Fruit fly (Drosophila melanogaster) whole organism, embryonic: Measurements from ENCODE around the gene Argk1.
A peak's percentile ranks its signal among the peaks of the same experiment; 100 is the strongest.

Experiments
- Awh ChIP-seq: fragments of 200-800 bp; sonication (Bioruptor generic); IDR thresholded peaks from 2 replicates; pipeline ENCODE4, ENCODE4 v1.3.6; 2022; ENCODE audit warnings: missing biosample characterization, missing genetic modification characterization
- Bdp1 ChIP-seq: fragments of 200-800 bp; sonication (Bioruptor generic); optimal IDR thresholded peaks from 3 replicates; lab custom pipeline; 2016; ENCODE audit warnings: missing biosample characterization, missing genetic modification characterization
- C15 ChIP-seq: fragments of 200-800 bp; sonication (Bioruptor generic); IDR thresholded peaks from 3 replicates; pipeline ENCODE4 v1.3.6; 2022; ENCODE audit warnings: missing biosample characterization, missing genetic modification characterization
- CG10366 ChIP-seq: fragments of 200-800 bp; sonication (Bioruptor generic); IDR thresholded peaks from 2 replicates; pipeline ENCODE4 v1.3.6; 2022; ENCODE audit warnings: missing biosample characterization, missing genetic modification characterization
- CG12219 ChIP-seq: fragments of 200-800 bp; sonication (Bioruptor generic); optimal IDR thresholded peaks from 3 replicates; lab custom pipeline; 2018; ENCODE audit warnings: missing biosample characterization, mild to moderate bottlenecking, missing genetic modification characterization
- CG12391 ChIP-seq: fragments of 200-800 bp; sonication (Bioruptor generic); optimal IDR thresholded peaks from 3 replicates; lab custom pipeline; 2018; ENCODE audit warnings: missing biosample characterization, mild to moderate bottlenecking, missing genetic modification characterization, moderate library complexity
- CG13424 ChIP-seq: fragments of 200-800 bp; sonication (Bioruptor generic); optimal IDR thresholded peaks from 2 replicates; lab custom pipeline; 2019; ENCODE audit warnings: missing biosample characterization, mild to moderate bottlenecking, missing genetic modification characterization, moderate library complexity
- CG17829 ChIP-seq: fragments of 200-800 bp; optimal IDR thresholded peaks from 2 replicates; lab custom pipeline; 2019; ENCODE audit warnings: missing biosample characterization, mild to moderate bottlenecking, missing genetic modification characterization, moderate library complexity
- CG2116 ChIP-seq: fragments of 200-800 bp; sonication (Bioruptor generic); optimal IDR thresholded peaks from 3 replicates; lab custom pipeline; 2018; ENCODE audit warnings: missing biosample characterization, mild to moderate bottlenecking, missing genetic modification characterization
- CG31388 ChIP-seq: fragments of 200-800 bp; sonication (Bioruptor generic); optimal IDR thresholded peaks from 2 replicates; lab custom pipeline; 2016; ENCODE audit warnings: missing biosample characterization, missing genetic modification characterization
- CG3407 ChIP-seq: fragments of 200-800 bp; sonication (Bioruptor generic); optimal IDR thresholded peaks from 2 replicates; lab custom pipeline; 2018; ENCODE audit warnings: missing biosample characterization, mild to moderate bottlenecking, missing genetic modification characterization
- CG3726 ChIP-seq: fragments of 200-800 bp; sonication (Bioruptor generic); IDR thresholded peaks from 3 replicates; pipeline ENCODE4, ENCODE4 v1.3.6; 2022; ENCODE audit warnings: missing biosample characterization, missing genetic modification characterization
- CG4617 ChIP-seq: fragments of 200-800 bp; sonication (Bioruptor generic); optimal IDR thresholded peaks from 3 replicates; lab custom pipeline; 2016; ENCODE audit warnings: missing biosample characterization, missing genetic modification characterization, borderline replicate concordance
- CG7271 ChIP-seq: fragments of 200-800 bp; sonication (Bioruptor generic); optimal IDR thresholded peaks from 2 replicates; lab custom pipeline; 2018; ENCODE audit warnings: missing biosample characterization, mild to moderate bottlenecking, missing genetic modification characterization, moderate library complexity
- CG7839 ChIP-seq: fragments of 200-800 bp; sonication (Bioruptor generic); optimal IDR thresholded peaks from 3 replicates; lab custom pipeline; 2018; ENCODE audit warnings: missing biosample characterization, mild to moderate bottlenecking, missing genetic modification characterization, moderate library complexity
- CG7963 ChIP-seq: fragments of 200-800 bp; sonication (Bioruptor generic); IDR thresholded peaks from 3 replicates; pipeline ENCODE4 v1.3.6; 2022; ENCODE audit warnings: missing biosample characterization, missing genetic modification characterization; ENCODE audit not compliant: partially characterized antibody
- CG8924 ChIP-seq: fragments of 200-800 bp; optimal IDR thresholded peaks from 3 replicates; lab custom pipeline; 2019; ENCODE audit warnings: missing biosample characterization, mild to moderate bottlenecking, missing genetic modification characterization, moderate library complexity
- Dref ChIP-seq: fragments of 200-800 bp; sonication (Bioruptor generic); IDR thresholded peaks from 2 replicates; pipeline ENCODE4 v1.3.6; 2022; ENCODE audit warnings: missing biosample characterization, missing genetic modification characterization
- Kr ChIP-seq: fragments of 200-800 bp; sonication (Bioruptor generic); optimal IDR thresholded peaks from 2 replicates; lab custom pipeline; 2017; ENCODE audit warnings: missing biosample characterization, mild to moderate bottlenecking, missing genetic modification characterization
- MTF-1 ChIP-seq: fragments of 200-800 bp; sonication (Bioruptor generic); optimal IDR thresholded peaks from 2 replicates; lab custom pipeline; 2018; ENCODE audit warnings: missing biosample characterization, mild to moderate bottlenecking, missing genetic modification characterization, borderline replicate concordance
- Med ChIP-seq: fragments of 200-800 bp; sonication (Bioruptor generic); peaks from one replicate; lab custom pipeline; 2016; ENCODE audit warnings: missing biosample characterization, missing genetic modification characterization, mild to moderate bottlenecking, inconsistent platforms, moderate library complexity
- Meics ChIP-seq: fragments of 200-800 bp; sonication (Bioruptor generic); optimal IDR thresholded peaks from 2 replicates; lab custom pipeline; 2017; ENCODE audit warnings: missing biosample characterization, mild to moderate bottlenecking, missing genetic modification characterization
- Pdp1 ChIP-seq, 2 experiments: fragments of 200-800 bp; sonication (Bioruptor generic); optimal IDR thresholded peaks; 3 replicates each; lab custom pipeline; 2016; ENCODE audit warnings: missing biosample characterization in 2 of 2, missing genetic modification characterization in 2 of 2, mild to moderate bottlenecking in 1 of 2, moderate library complexity in 1 of 2
- Scr ChIP-seq: fragments of 200-800 bp; sonication (Bioruptor generic); IDR thresholded peaks from 2 replicates; pipeline ENCODE4 v1.3.6; 2022; ENCODE audit warnings: missing biosample characterization, missing genetic modification characterization; ENCODE audit not compliant: partially characterized antibody
- Sox102F ChIP-seq: fragments of 200-800 bp; sonication (Bioruptor generic); optimal IDR thresholded peaks from 2 replicates; lab custom pipeline; 2018; ENCODE audit warnings: missing biosample characterization, mild to moderate bottlenecking, missing genetic modification characterization, moderate library complexity
- Taf1 ChIP-seq: fragments of 200-800 bp; sonication (Bioruptor generic); IDR thresholded peaks from 2 replicates; pipeline ENCODE4 v1.3.6; 2022; ENCODE audit warnings: missing biosample characterization, missing genetic modification characterization
- Vsx1 ChIP-seq: fragments of 200-800 bp; sonication (Bioruptor generic); optimal IDR thresholded peaks from 2 replicates; lab custom pipeline; 2017; ENCODE audit warnings: missing biosample characterization, mild to moderate bottlenecking, missing genetic modification characterization, missing genetic modification reagents
- bsh ChIP-seq, 2 experiments: fragments of 200-800 bp; sonication (Bioruptor generic); optimal IDR thresholded peaks; 2 replicates each; lab custom pipeline; 2017 to 2018; ENCODE audit warnings: mild to moderate bottlenecking in 2 of 2, missing biosample characterization in 2 of 2, missing genetic modification characterization in 2 of 2, moderate library complexity in 1 of 2
- cwo ChIP-seq: fragments of 200-800 bp; sonication (Bioruptor generic); optimal IDR thresholded peaks from 3 replicates; lab custom pipeline; 2017; ENCODE audit warnings: missing biosample characterization, missing genetic modification characterization, mild to moderate bottlenecking, moderate library complexity, missing genetic modification reagents
- gcm ChIP-seq: fragments of 200-800 bp; sonication (Bioruptor generic); optimal IDR thresholded peaks from 2 replicates; lab custom pipeline; 2019; ENCODE audit warnings: missing biosample characterization, mild to moderate bottlenecking, missing genetic modification characterization, moderate library complexity
- grau ChIP-seq: fragments of 200-800 bp; optimal IDR thresholded peaks from 3 replicates; lab custom pipeline; 2019; ENCODE audit warnings: missing biosample characterization, mild to moderate bottlenecking, missing genetic modification characterization, moderate library complexity
- ham ChIP-seq: fragments of 200-800 bp; sonication (Bioruptor generic); IDR thresholded peaks from 2 replicates; pipeline ENCODE4 v1.3.6; 2022; ENCODE audit warnings: missing biosample characterization, missing genetic modification characterization
- lilli ChIP-seq: fragments of 200-800 bp; sonication (Bioruptor generic); optimal IDR thresholded peaks from 3 replicates; lab custom pipeline; 2016; ENCODE audit warnings: missing biosample characterization, missing genetic modification characterization
- mam ChIP-seq: fragments of 200-800 bp; sonication (Bioruptor generic); optimal IDR thresholded peaks from 3 replicates; lab custom pipeline; 2016; ENCODE audit warnings: missing biosample characterization, missing genetic modification characterization
- nau ChIP-seq: fragments of 200-800 bp; sonication (Bioruptor generic); optimal IDR thresholded peaks from 3 replicates; lab custom pipeline; 2017; ENCODE audit warnings: missing biosample characterization, mild to moderate bottlenecking, missing genetic modification characterization, missing genetic modification reagents
- nmo ChIP-seq: fragments of 200-800 bp; sonication (Bioruptor generic); optimal IDR thresholded peaks from 2 replicates; lab custom pipeline; 2018; ENCODE audit warnings: missing biosample characterization, mild to moderate bottlenecking, missing genetic modification characterization, moderate library complexity
- pzg ChIP-seq: fragments of 200-800 bp; sonication (Bioruptor generic); optimal IDR thresholded peaks from 3 replicates; lab custom pipeline; 2018; ENCODE audit warnings: missing biosample characterization, mild to moderate bottlenecking, missing genetic modification characterization, moderate library complexity
- scrt ChIP-seq: fragments of 200-800 bp; sonication (Bioruptor generic); optimal IDR thresholded peaks from 2 replicates; lab custom pipeline; 2018; ENCODE audit warnings: missing biosample characterization, mild to moderate bottlenecking, missing genetic modification characterization, moderate library complexity
- sima ChIP-seq: fragments of 200-800 bp; sonication (Bioruptor generic); optimal IDR thresholded peaks from 2 replicates; lab custom pipeline; 2016; ENCODE audit warnings: missing biosample characterization, missing genetic modification characterization
- slbo ChIP-seq: fragments of 200-800 bp; sonication (Bioruptor generic); IDR thresholded peaks from 2 replicates; pipeline ENCODE4 v1.3.6; 2022; ENCODE audit warnings: missing biosample characterization, missing genetic modification characterization
- so ChIP-seq: fragments of 200-800 bp; sonication (Bioruptor generic); IDR thresholded peaks from 3 replicates; pipeline ENCODE4 v1.3.6; 2022; ENCODE audit warnings: missing biosample characterization, missing genetic modification characterization
- sob ChIP-seq: fragments of 200-800 bp; sonication (Bioruptor generic); IDR thresholded peaks from 2 replicates; pipeline ENCODE4 v1.3.6; 2022; ENCODE audit warnings: missing biosample characterization, missing genetic modification characterization
- sr ChIP-seq: fragments of 200-800 bp; sonication (Bioruptor generic); IDR thresholded peaks from 3 replicates; pipeline ENCODE4 v1.3.6; 2022; ENCODE audit warnings: missing biosample characterization, missing genetic modification characterization
- stc ChIP-seq: fragments of 200-800 bp; sonication (Bioruptor generic); IDR thresholded peaks from 2 replicates; pipeline ENCODE4 v1.3.6; 2022; ENCODE audit warnings: missing biosample characterization, missing genetic modification characterization
- tll ChIP-seq, 2 experiments: fragments of 200-800 bp in 1 of 2; fragments of >200 bp in 1 of 2; sonication (Bioruptor generic) in 1 of 2; optimal IDR thresholded peaks; 2 replicates each; lab custom pipeline; 2017 to 2019; ENCODE audit warnings: missing biosample characterization in 2 of 2, missing genetic modification characterization in 2 of 2, mild to moderate bottlenecking in 1 of 2, moderate library complexity in 1 of 2
- trem ChIP-seq: fragments of 200-800 bp; optimal IDR thresholded peaks from 3 replicates; lab custom pipeline; 2019; ENCODE audit warnings: missing biosample characterization, mild to moderate bottlenecking, missing genetic modification characterization, moderate library complexity
- twi ChIP-seq: fragments of 200-800 bp; optimal IDR thresholded peaks from 2 replicates; lab custom pipeline; 2019; ENCODE audit warnings: missing biosample characterization, mild to moderate bottlenecking, missing genetic modification characterization, moderate library complexity
- zen2 ChIP-seq: fragments of 200-800 bp; sonication (Bioruptor generic); IDR thresholded peaks from 3 replicates; pipeline ENCODE4 v1.3.6; 2022; ENCODE audit warnings: missing biosample characterization, missing genetic modification characterization; ENCODE audit not compliant: partially characterized antibody

Gene Argk1

DNA sequence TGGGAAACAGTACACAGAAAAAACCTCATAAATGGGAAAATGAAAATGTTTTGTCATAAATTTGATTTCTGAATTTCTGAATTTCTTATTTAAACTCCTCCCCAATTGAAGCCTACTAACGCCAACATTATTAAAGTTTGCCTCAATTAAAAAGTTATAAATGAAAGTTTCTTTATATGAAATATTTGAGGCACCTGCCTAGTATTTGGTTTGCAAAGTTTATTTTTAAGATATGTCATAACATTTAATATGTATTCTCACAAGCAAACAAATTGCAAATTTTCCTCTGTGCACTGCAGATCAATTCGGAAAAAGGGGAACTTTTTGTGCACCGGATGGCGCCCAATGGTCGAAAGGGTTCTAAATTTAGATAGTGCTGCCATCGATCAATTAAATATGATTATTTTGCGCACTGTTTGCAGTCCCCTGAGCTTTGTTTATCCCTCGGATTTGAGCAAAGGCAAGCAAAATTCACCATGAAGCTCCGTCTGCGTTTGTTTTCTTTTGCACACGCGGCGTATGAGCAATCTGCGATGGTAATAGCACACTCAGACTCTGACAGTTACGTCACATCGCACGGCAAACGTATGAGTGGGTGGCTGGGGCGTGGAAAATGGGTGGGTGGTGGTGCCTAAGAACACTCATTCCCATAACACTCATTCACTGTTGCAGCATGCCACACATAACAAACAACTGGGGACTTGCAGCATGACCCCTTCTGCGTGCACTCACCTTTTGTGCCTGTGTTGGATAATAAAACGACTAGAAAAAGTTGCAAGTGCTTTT is 658 bp downstream of the Argk1 start (continued):
- TF ChIP-seq Taf1 (GFP tag; lab: Robert Waterston, UW), result no peak
- no peak for TF ChIP-seq CG3407 (GFP tag; lab: Kevin White, UChicago)
- TF ChIP-seq pzg, result no peak
- no peak; the same call in 1 of the 2 replicates for TF ChIP-seq CG10366 (GFP tag; lab: Robert Waterston, UW)
- TF ChIP-seq ham (GFP tag; lab: Robert Waterston, UW), result no peak
- TF ChIP-seq CG12219 (GFP tag; lab: Kevin White, UChicago), result no peak
- peak; percentile 7 for TF ChIP-seq CG7839 (tag; lab: Kevin White, UChicago)
- TF ChIP-seq CG13424, result peak; percentile 0
- TF ChIP-seq CG12391, result peak; percentile 26
- TF ChIP-seq Med (GFP tag; lab: Kevin White, UChicago), result peak; percentile 12
- TF ChIP-seq trem, result no peak
- peak; percentile 25 for TF ChIP-seq lilli (GFP tag; lab: Kevin White, UChicago)
- TF ChIP-seq sr (GFP tag; lab: Robert Waterston, UW), result peak; percentile 76
- TF ChIP-seq zen2 (GFP tag; lab: Robert Waterston, UW), result no peak
- no peak for TF ChIP-seq nau
- TF ChIP-seq scrt (GFP tag; lab: Kevin White, UChicago), result no peak
- no peak for TF ChIP-seq CG3726 (GFP tag; lab: Robert Waterston, UW)
- TF ChIP-seq so, result no peak
- peak; percentile 2 for TF ChIP-seq nmo (GFP tag; lab: Kevin White, UChicago)
- TF ChIP-seq slbo (GFP tag; lab: Robert Waterston, UW), result peak; percentile 33; the same call in 1 of the 2 replicates
- TF ChIP-seq grau (tag; lab: Kevin White, UChicago), result peak; percentile 34
- TF ChIP-seq CG7271 (tag; lab: Kevin White, UChicago), result no peak
- no peak for TF ChIP-seq twi
- TF ChIP-seq bsh (GFP tag; optimal IDR thresholded peaks at IDR 0.05; lab: Kevin White, UChicago), result no peak
- TF ChIP-seq CG4617 (GFP tag; lab: Kevin White, UChicago), result no peak
- no peak for TF ChIP-seq Awh (GFP tag; lab: Robert Waterston, UW)
- TF ChIP-seq Pdp1 (GFP tag; optimal IDR thresholded peaks at IDR 0.05; lab: Kevin White, UChicago), result peak in 1 of 2 experiments; percentile 71
- no peak for TF ChIP-seq gcm (GFP tag; lab: Kevin White, UChicago)
- no peak for TF ChIP-seq CG7963
- TF ChIP-seq stc (GFP tag; lab: Robert Waterston, UW), result 0 out of 2 replicates have a peak, but pooled peaks have one; percentile 14
- TF ChIP-seq Dref (GFP tag; lab: Robert Waterston, UW), result no peak
- TF ChIP-seq CG31388 (GFP tag; lab: Kevin White, UChicago), result no peak
- TF ChIP-seq CG8924, result no peak
- no peak for TF ChIP-seq cwo (GFP tag; lab: Kevin White, UChicago)
- no peak for TF ChIP-seq Bdp1 (GFP tag; lab: Kevin White, UChicago)
- TF ChIP-seq Sox102F (GFP tag; lab: Kevin White, UChicago), result peak; percentile 25
- no peak for TF ChIP-seq Vsx1 (GFP tag; lab: Kevin White, UChicago)
- no peak for TF ChIP-seq CG17829 (tag; lab: Kevin White, UChicago)
- no peak for TF ChIP-seq sima (GFP tag; lab: Kevin White, UChicago)
- TF ChIP-seq Meics (GFP tag; lab: Kevin White, UChicago), result peak; percentile 2
- TF ChIP-seq Kr, result no peak
- no peak for TF ChIP-seq CG2116
- no peak for TF ChIP-seq tll (GFP tag; optimal IDR thresholded peaks at IDR 0.05; lab: Kevin White, UChicago)
- no peak for TF ChIP-seq MTF-1 (GFP tag; lab: Kevin White, UChicago)
- TF ChIP-seq sob, result no peak
- TF ChIP-seq C15 (GFP tag; lab: Robert Waterston, UW), result peak; percentile 4; the same call in 1 of the 3 replicates
- no peak for TF ChIP-seq Scr (GFP tag; lab: Robert Waterston, UW)
- peak; percentile 12 for TF ChIP-seq mam (GFP tag; lab: Kevin White, UChicago)
